Worm (Caenorhabditis elegans) whole organism, young adult: Measurements from ENCODE around the gene fbxa-141.

ENCODE experiments used
- C17E4.6 ChIP-seq: fragments of 200-800 bp; sonication (Bioruptor generic); IDR thresholded peaks from 2 replicates; pipeline ENCODE4 v1.3.6; 2022; ENCODE audit warnings: missing genetic modification reagents, missing genetic modification characterization, missing compliant biosample characterization
- F55B11.4 ChIP-seq: sonication (generic microtip); optimal IDR thresholded peaks from 2 replicates; lab custom pipeline; 2016; ENCODE audit warnings: missing compliant biosample characterization, missing genetic modification characterization, borderline replicate concordance; ENCODE audit not compliant: insufficient read depth
- ama-1 ChIP-seq, 3 experiments: fragments of 150-350 bp in 1 of 3; sonication (generic microtip) in 2 of 3; optimal IDR thresholded peaks; 2 replicates each; lab custom pipeline; 2014 to 2018; ENCODE audit warnings: missing biosample characterization in 2 of 3, missing genetic modification characterization in 2 of 3, missing genetic modification reagents in 2 of 3
- efl-1 ChIP-seq: fragments of 150-350 bp; optimal IDR thresholded peaks from 2 replicates; lab custom pipeline; 2014; ENCODE audit warnings: missing biosample characterization, missing genetic modification reagents, missing genetic modification characterization
- ets-4 ChIP-seq: fragments of 200-800 bp; sonication (Bioruptor generic); optimal IDR thresholded peaks from 2 replicates; lab custom pipeline; 2018; ENCODE audit warnings: mild to moderate bottlenecking, missing genetic modification characterization, missing compliant biosample characterization
- lin-35 ChIP-seq, 3 experiments: fragments of 150-350 bp in 2 of 3; sonication (generic microtip) in 1 of 3; optimal IDR thresholded peaks; 2 replicates each; lab custom pipeline; 2014 to 2018; ENCODE audit warnings: missing biosample characterization in 3 of 3, missing genetic modification characterization in 3 of 3, missing genetic modification reagents in 3 of 3
- rec-8 ChIP-seq, 2 experiments: sonication (generic microtip); optimal IDR thresholded peaks; 2 replicates each; lab custom pipeline; 2016; ENCODE audit warnings: mild to moderate bottlenecking in 2 of 2, missing genetic modification characterization in 2 of 2, missing genetic modification reagents in 2 of 2, missing genotype in 2 of 2, missing biosample characterization in 1 of 2, missing compliant biosample characterization in 1 of 2, moderate library complexity in 1 of 2
- snpc-4 ChIP-seq, 5 experiments: fragments of 150-350 bp in 1 of 5; sonication (generic microtip) in 4 of 5; optimal IDR thresholded peaks; 2 replicates each; lab custom pipeline; 2014 to 2018; ENCODE audit warnings: missing genetic modification characterization in 5 of 5, missing biosample characterization in 3 of 5, antibody characterized with exemption in 2 of 5, mild to moderate bottlenecking in 2 of 5, missing compliant biosample characterization in 2 of 5, missing genotype in 2 of 5, moderate library complexity in 2 of 5, missing genetic modification reagents in 1 of 5
- unc-62 ChIP-seq: fragments of 150-350 bp; optimal IDR thresholded peaks from 2 replicates; lab custom pipeline; 2014; ENCODE audit warnings: missing biosample characterization, missing genetic modification reagents, missing genetic modification characterization

DNA sequence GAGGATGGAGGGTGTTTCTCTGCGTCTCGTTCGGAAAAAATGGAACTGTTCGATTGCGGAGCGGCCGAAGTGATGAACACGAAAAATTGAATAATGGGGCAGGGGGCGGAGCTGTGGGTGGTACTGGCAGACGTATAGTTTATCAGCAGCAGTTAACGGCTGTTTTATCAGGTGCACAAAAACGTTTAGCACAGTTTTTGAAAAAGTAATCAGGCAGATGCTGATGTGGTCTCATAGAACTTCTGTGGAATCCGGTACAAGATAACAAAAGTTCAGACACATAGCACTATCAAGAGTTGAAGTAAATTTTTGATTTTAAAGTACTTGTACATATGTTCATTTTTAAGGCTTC lies 8.2 kb downstream of the fbxa-141 start:
- no peak for TF ChIP-seq F55B11.4 (tag; lab: Kevin White, UChicago)
- TF ChIP-seq lin-35 (GFP tag; optimal IDR thresholded peaks at IDR 0.05; lab: Kevin White, UChicago) = no peak
- no peak for TF ChIP-seq efl-1
- TF ChIP-seq unc-62 (GFP tag; lab: Kevin White, UChicago) = no peak
- no peak for TF ChIP-seq snpc-4 (GFP tag; optimal IDR thresholded peaks at IDR 0.05; lab: Kevin White, UChicago)
- TF ChIP-seq snpc-4 (tag; optimal IDR thresholded peaks at IDR 0.05; lab: Kevin White, UChicago) = no peak
- no peak for TF ChIP-seq C17E4.6
- no peak for TF ChIP-seq ets-4 (GFP tag; lab: Kevin White, UChicago)
- no peak for TF ChIP-seq rec-8 (tag; optimal IDR thresholded peaks at IDR 0.05; lab: Kevin White, UChicago)
- TF ChIP-seq ama-1 (optimal IDR thresholded peaks at IDR 0.05; lab: Kevin White, UChicago) = no peak
- TF ChIP-seq ama-1 (GFP tag; optimal IDR thresholded peaks at IDR 0.05; lab: Kevin White, UChicago) = no peak
